Worm (Caenorhabditis elegans): ENCODE data around the gene mut-7.

mut-7 gene

DNA sequence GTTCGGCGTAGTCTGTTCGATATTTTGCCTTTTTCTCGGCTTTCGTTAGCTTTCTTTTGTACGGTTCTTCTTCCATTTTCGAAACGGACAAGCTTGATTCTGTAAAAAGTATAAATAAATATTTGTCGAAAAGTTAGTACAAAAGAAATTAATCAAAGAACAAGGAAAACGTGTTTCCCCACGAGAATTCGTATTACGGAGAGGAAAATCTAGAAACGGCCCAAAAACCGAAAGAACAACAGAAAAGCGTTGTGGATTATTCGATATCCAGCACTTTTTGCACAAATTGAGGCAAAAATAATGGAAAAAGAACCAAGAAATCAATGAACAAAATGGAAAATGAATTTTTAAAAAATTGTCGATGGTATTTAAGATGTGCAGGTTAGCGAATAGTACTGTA lies at the start of gene mut-7:
mut-7 (minus strand) TSS at position 101 of the 400 bp plus-strand sequence.
- no peak for TF ChIP-seq unc-62 (GFP tag; optimal IDR thresholded peaks at IDR 0.05)

DNA sequence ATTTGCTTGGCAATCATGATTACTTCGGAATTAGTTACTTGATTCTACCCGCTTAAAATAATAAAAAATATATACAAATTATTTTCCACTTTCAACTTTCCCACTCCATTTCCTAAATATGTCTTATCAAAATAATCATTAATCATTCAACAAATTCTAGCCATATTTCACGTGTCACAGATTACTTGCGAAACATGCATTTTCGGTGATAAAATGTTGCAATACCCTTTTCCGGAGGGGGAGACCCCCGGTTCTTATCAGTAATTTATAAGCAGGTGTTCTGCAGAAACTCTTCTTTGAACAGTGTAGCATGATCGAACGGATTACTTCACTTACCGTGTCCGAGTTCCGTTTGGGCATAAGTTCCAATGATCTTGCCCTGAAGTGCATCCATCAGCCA lies 48.0 kb upstream of the mut-7 start:
- no peak for TF ChIP-seq unc-62 (GFP tag; optimal IDR thresholded peaks at IDR 0.05)

DNA sequence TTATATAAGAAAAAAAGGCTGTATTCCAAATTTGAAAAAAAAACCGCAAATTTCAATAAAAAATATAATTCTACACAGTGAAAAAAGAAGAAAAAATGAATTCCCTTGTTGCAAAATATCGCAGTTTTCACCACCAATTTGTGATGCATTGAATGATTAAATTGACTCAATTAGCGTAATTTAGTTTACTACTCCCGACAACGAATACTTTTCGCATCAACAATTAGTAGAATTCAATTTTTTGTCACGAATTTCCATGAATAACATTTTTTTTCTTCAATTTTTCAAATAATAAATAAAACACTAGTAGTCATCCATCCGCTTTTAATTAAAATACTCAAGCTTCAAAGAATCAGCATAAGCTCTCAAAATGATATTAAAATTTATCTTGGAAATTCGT lies 43.1 kb upstream of the mut-7 start:
- TF ChIP-seq unc-62 (GFP tag; optimal IDR thresholded peaks at IDR 0.05) = no peak

DNA sequence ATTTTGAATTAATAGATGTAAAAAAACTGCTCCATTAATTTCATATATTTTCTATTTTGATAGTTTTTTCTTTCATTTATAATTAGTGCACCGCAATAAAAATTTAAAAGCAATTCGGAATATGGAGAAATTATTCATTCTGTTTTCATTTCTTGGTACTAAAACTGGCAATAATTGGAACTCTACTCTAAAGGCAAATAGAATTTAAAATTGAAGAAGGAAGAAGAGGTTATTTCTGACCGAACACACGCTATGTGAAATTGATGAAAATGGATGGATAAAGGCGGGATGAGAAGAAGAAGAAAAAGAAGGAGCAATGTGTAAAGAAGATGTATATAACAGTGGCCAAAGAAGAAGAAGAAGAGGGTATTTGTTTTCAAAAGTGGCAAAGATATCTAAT lies 41.0 kb upstream of the mut-7 start:
- TF ChIP-seq unc-62 (GFP tag; optimal IDR thresholded peaks at IDR 0.05) = no peak

DNA sequence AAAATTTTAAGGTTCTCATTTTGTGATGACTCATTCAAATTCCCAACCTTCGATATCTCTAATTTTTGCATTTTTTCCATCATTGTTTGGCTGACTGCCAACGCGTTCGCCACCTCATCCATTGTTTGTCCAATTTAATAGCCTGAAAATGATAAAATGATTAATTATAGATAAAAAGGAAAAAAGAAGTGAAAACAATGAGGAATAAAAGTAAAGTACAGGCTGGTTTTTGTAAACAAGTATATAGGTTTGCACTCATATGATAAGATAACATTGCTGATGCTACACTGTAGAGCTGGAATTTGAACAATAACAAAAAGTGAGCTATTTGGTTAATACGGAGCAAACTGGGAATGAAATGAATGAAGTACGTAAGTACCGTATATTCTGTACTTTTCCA lies 40.1 kb upstream of the mut-7 start, which contains the start of gene C48B4.3:
C48B4.3 (minus strand) TSS at position 149 of the 400 bp plus-strand sequence.
- no peak for TF ChIP-seq unc-62 (GFP tag; optimal IDR thresholded peaks at IDR 0.05)

DNA sequence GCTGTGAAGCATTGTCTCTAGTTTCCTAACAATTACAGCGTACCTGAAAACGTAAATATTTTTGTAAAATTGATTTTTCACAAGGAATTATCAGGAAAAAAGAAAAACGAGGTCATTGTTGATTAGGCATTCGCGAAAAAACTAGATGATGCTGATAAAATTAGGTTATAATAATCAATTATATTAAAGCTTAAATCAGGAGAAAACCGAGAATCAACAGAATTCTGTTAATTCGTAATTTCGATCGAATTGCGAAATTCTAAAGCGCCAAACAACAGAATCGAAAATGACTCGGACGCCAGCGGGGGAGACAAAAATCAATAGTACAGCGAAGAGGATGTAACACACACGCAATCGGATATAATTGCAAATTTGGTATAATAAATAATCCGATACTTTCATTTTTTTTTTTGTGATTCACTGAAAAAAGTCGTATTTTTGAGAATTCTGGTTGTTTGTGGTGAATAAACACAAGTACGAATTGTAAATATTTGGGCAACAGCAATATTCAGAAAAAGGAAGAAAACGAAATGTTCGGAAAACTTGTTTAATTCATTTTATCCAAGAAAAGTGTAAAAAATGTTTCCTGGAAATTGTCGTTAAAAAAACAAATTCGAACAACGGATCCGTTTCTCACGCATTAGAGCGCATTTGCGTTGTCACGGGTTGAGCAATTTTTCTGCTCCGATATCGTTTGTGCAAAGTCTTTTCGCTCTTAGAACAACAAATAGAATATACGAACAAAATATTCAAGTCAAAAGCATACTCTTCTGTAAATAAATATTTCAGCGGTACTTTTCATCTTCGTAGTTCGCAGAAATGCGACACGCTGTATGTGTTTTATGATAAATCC lies 38.1 kb upstream of the mut-7 start, which contains the start of gene ced-7:
ced-7 (minus strand) TSS at position 51 of the 853 bp plus-strand sequence.
- no peak for TF ChIP-seq unc-62 (GFP tag; optimal IDR thresholded peaks at IDR 0.05)

ce11 chrIII:9570869-9571268 lies 28.7 kb upstream of the mut-7 start:
- TF ChIP-seq unc-62 (GFP tag; optimal IDR thresholded peaks at IDR 0.05) = no peak

ce11 chrIII:9568451-9568850 lies 26.3 kb upstream of the mut-7 start, which contains the start of gene C48B4.13:
C48B4.13 (plus strand) TSS chrIII:9568751.
- no peak for TF ChIP-seq unc-62 (GFP tag; optimal IDR thresholded peaks at IDR 0.05)

ce11 chrIII:9565973-9566372 lies 23.8 kb upstream of the mut-7 start, which contains the start of gene C48B4.11:
C48B4.11 (minus strand) TSS chrIII:9566115.
- TF ChIP-seq unc-62 (GFP tag; optimal IDR thresholded peaks at IDR 0.05) = no peak

DNA sequence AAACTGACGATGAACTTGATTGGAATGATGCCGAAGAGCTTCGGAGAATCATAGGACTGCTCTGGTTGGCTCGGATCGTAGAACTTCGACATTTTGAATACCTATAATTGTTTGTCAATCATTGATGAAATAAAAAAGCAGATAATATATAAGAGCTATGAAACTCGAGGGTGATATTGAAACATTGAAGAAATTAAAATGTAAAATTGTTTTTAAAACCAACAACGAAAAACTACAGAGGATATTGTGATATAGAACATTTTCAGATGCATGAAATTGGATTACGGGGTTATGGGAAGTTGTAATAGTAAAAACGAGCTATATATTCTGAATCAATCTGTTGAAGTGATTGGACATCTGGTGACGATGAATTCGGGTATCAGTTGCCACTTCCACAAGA lies 22.2 kb upstream of the mut-7 start, which contains the start of gene C48B4.10:
C48B4.10 (minus strand) TSS at position 101 of the 400 bp plus-strand sequence.
- no peak for TF ChIP-seq unc-62 (GFP tag; optimal IDR thresholded peaks at IDR 0.05)

- no peak for TF ChIP-seq unc-62 (GFP tag; optimal IDR thresholded peaks at IDR 0.05)
Observed at ce11 chrIII:9563235-9563634, 21.1 kb upstream of the mut-7 start, which contains the start of gene C48B4.9. C48B4.9 (minus strand) TSS chrIII:9563335.

ce11 chrIII:9561158-9561557 lies 19.0 kb upstream of the mut-7 start, which contains the start of gene C48B4.8:
C48B4.8 (minus strand) TSS chrIII:9561258.
- no peak for TF ChIP-seq unc-62 (GFP tag; optimal IDR thresholded peaks at IDR 0.05)

DNA sequence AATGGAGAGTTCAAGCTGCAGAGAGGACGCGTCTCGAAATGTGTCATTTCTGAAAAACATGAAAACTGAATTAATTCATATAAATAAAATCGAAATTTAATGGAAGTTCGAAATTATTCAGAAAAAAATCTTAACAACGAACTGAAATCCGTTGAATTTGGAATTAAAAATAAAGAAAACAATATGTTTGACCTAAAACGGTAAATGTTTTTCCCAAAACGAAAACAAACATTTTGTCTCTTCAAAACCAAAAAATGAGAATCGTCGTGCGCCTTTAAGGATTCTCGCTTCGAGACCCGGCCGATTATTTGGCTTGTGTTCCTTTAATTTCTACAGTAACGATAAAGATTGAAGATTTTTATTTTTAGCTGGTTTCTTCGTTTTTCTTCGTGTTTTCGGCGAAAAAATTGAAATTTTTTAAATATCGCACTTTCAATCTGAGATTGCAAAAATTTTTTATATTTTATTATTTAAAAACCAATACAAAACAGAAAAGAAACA lies 17.3 kb upstream of the mut-7 start, which contains the start of gene C48B4.7:
C48B4.7 (minus strand) TSS at position 51 of the 501 bp plus-strand sequence.
- no peak for TF ChIP-seq unc-62 (GFP tag; optimal IDR thresholded peaks at IDR 0.05)

ce11 chrIII:9558463-9558862 lies 16.3 kb upstream of the mut-7 start, which contains the start of gene C48B4.6:
C48B4.6 (minus strand) TSS chrIII:9558563.
- TF ChIP-seq unc-62 (GFP tag; optimal IDR thresholded peaks at IDR 0.05) = no peak

DNA sequence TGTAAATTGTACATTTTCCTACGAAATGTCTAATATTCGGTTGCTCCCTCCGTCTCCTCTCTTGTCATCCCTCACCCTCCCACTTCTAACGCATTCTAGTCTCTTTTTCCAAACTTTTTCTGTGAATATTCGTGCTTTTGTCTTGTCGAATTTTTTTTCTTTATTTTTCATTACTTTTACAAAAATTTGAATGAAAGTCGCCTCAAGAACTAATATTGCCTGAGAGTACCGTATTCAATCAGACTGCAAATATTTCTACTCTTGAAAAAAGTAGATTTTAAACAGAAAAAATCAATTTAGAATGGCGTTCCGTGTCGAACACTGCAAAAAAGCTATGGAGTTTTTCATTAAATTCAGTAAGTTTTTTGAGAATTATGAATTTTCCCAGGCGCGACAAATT lies 14.1 kb upstream of the mut-7 start, which contains the start of gene ZK1098.11:
ZK1098.11 (plus strand) TSS at position 301 of the 400 bp plus-strand sequence.
- no peak for TF ChIP-seq unc-62 (GFP tag; optimal IDR thresholded peaks at IDR 0.05)

DNA sequence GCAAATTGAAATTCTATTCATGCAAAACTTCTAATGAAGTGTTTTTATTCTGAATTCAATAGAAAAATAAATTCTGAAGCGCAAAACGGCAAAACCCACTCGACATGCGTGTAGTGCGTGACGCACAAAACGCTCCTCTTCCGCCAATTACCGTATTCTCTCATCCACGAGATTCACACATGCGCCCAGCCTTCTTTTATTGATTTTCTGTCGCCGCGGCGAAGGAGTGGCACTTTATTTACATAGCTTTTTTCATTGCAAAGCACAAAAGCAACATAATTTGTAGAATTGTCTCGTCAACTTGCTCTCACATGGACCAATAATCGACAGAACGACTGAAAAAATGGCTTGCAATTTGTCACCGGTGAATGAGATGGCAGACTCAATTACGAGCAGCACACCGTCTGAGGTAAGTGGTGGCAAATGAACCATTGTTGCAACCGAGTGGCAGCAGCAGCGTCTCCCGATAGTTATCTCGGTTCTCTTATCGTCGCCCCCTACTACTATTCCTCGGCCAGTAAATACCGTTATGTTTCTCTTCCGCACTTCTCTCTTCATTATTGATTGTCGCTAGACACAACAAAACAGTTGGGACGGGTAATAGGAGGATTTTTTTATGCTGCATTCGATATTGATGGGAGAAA lies 4.0 kb upstream of the mut-7 start, which contains the start of gene unc-16:
unc-16 (plus strand) TSS at position 243 of the 644 bp plus-strand sequence.
- TF ChIP-seq unc-62 (GFP tag; optimal IDR thresholded peaks at IDR 0.05) = no peak
